Fruit fly (Drosophila melanogaster): ENCODE results near the gene flip.
A peak's percentile ranks its signal among the peaks of the same experiment; 100 is the strongest.

DNA sequence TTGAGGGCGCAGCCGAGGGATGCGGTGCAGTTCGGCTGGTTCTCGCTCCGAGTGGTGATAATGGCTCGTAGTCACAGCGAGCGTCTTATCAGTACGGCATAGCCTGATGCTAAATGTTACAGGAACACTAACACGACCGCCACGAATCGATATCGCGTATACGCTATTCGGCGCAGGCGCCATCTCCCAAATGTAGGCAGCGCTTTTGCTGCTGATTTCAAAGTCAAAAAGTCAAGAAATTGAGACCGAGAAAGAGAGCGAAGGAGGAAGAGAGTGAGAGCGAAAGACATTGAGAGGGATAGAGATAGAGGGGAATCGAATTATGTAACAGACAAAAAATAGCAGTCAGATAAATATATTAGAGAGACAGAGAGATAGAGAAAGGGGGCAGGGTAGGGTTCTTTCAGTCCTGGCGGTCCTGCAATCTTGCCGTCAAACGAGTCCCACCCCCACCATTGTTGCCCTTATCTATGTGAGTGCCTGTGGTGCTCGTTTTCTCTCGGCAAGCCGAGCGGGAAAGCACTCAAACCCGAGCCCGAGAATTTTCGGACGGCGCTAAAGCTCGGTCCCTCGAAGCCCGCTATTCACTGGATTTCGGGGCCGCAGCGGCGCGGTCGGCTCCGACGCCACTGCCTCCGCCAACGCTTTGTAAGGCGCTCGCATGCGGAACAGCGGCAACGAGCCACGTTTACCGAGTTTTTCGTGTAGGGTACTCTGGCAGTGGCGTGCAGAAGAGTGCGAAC is 3.6 kb upstream of the flip start:
- TF ChIP-seq Lpt (GFP tag; optimal IDR thresholded peaks at IDR 0.05), result no peak
- TF ChIP-seq fkh (GFP tag; optimal IDR thresholded peaks at IDR 0.05), result no peak
- TF ChIP-seq CG7368 (GFP tag; optimal IDR thresholded peaks at IDR 0.05), result no peak
- no peak for TF ChIP-seq CG16779 (tag; optimal IDR thresholded peaks at IDR 0.05)
- peak; percentile 77 for TF ChIP-seq svp (GFP tag)
- no peak for TF ChIP-seq CG6276 (GFP tag; optimal IDR thresholded peaks at IDR 0.05)
- no peak for TF ChIP-seq OdsH (GFP tag; optimal IDR thresholded peaks at IDR 0.05)
- TF ChIP-seq Sox102F (GFP tag; optimal IDR thresholded peaks at IDR 0.05), result no peak
- TF ChIP-seq achi (GFP tag; optimal IDR thresholded peaks at IDR 0.05), result no peak
- TF ChIP-seq acj6 (GFP tag; optimal IDR thresholded peaks at IDR 0.05), result no peak

Measured in whole organism, prepupa.